Fruit fly (Drosophila melanogaster): ENCODE data around the gene CG17028.

CG17028 gene

DNA sequence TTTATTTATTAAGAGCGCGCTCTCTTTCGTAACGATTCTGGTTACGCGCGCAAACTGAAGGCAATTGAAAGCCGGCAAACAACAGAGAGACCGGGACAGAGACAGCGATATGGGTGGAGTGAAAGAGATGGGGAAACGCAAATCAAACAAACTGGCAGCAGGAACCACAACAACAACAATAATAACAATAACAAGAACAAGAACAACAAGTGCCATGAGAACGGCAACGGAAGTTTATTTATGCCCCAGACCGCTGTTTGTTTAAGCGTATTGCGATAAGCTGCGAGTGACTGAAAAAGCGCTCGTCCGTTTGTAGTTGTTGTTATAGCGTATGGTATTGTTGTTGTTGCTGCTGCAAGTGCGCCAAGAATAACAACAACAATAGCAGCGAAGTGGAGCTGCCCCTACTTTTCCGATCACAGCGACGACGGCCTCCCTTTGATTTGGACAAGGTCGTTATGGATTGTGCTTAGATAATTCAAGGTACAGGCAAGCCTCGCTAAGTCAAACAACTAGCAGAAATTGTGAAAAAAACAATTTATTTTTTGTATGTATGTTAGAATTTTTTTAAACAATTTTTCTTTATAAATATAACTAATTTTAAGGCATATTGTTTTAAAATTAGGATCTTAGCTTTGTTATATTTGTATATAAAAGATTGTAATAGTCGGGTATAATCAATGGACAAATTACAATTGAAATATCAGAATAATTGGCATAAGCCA, 47.9 kb downstream of the CG17028 start:
- TF ChIP-seq Sin3A (optimal IDR thresholded peaks at IDR 0.05) = no peak
- no peak for TF ChIP-seq ttk (optimal IDR thresholded peaks at IDR 0.05)
- TF ChIP-seq h (optimal IDR thresholded peaks at IDR 0.05) = no peak
- TF ChIP-seq Myc (optimal IDR thresholded peaks at IDR 0.05) = no peak
- no peak for TF ChIP-seq insv (optimal IDR thresholded peaks at IDR 0.05)
- no peak for TF ChIP-seq psq (optimal IDR thresholded peaks at IDR 0.05)

DNA sequence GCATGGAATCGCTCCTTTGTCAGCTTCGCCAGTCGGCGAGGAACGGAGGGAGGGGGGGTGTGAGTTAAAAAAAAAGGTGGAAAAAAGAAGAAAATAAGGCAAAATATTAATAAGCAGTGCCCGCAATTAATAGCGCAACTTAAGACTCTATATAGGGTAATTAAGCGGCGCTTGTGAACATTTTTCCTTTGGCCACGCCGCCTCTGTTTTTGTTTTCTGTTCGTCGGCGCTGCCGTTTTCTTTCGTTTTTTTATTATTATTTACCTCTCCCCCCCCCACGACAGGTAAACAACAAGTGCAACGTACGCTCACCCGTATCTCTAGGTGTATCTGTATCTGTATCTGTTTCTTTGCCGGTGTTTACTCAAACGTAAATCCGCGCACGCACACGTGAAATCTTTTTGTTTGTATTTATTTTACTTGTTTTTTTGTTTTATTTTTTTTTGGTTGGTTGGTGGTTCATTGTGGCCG, 48.9 kb downstream of the CG17028 start:
- TF ChIP-seq h (optimal IDR thresholded peaks at IDR 0.05) = no peak
- no peak for TF ChIP-seq psq (optimal IDR thresholded peaks at IDR 0.05)
- no peak for TF ChIP-seq Sin3A (optimal IDR thresholded peaks at IDR 0.05)
- no peak for TF ChIP-seq insv (optimal IDR thresholded peaks at IDR 0.05)
- TF ChIP-seq ttk (optimal IDR thresholded peaks at IDR 0.05) = no peak

- TF ChIP-seq Myc (optimal IDR thresholded peaks at IDR 0.05) (no peak), Sin3A (optimal IDR thresholded peaks at IDR 0.05) (no peak), psq (optimal IDR thresholded peaks at IDR 0.05) (no peak), h (optimal IDR thresholded peaks at IDR 0.05) (no peak), insv (optimal IDR thresholded peaks at IDR 0.05) (no peak), ttk (optimal IDR thresholded peaks at IDR 0.05) (no peak)
Measured at dm6 chr3L:16028924-16029323, 50.6 kb downstream of the CG17028 start.
